Worm (Caenorhabditis elegans) whole organism, dauer: ENCODE measurements around the gene elt-4.

Experiments
- unc-62 ChIP-seq: sonication (generic microtip); optimal IDR thresholded peaks from 2 replicates; lab custom pipeline; 2017; ENCODE audit warnings: missing biosample characterization, missing genetic modification reagents, missing genetic modification characterization

The elt-4 gene

DNA sequence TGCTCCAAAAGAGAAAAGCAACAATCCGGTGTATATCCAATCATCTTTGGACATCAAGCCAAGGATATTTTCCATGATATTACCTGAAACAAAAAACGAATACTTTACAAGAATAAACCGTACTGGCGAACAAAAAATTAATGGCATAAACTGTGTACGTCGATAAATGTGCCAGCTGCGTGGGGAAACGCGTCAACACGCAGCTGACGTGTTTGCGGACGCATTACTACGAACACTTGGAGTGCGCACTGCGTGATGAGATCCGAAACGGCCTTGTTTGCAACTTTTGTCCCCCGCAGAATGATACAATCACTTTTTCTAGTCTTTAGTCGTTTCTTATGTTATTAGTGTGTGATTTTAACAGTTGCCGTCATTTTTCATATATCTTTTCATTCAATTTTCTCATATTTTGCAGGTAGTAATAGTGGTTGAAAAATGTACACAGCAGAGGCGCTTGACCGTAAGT, 49.2 kb downstream of the elt-4 start, which contains the start of the genes mboa-7 and git-1:
mboa-7 (minus strand) TSS at position 83 of the 466 bp plus-strand sequence.
git-1 (plus strand) TSS at position 416 of the 466 bp plus-strand sequence.
- TF ChIP-seq unc-62 (GFP tag; lab: Kevin White, UChicago) = no peak
